Worm (Caenorhabditis elegans): ENCODE results near the gene Y105C5B.1418.

The Y105C5B.1418 gene

DNA sequence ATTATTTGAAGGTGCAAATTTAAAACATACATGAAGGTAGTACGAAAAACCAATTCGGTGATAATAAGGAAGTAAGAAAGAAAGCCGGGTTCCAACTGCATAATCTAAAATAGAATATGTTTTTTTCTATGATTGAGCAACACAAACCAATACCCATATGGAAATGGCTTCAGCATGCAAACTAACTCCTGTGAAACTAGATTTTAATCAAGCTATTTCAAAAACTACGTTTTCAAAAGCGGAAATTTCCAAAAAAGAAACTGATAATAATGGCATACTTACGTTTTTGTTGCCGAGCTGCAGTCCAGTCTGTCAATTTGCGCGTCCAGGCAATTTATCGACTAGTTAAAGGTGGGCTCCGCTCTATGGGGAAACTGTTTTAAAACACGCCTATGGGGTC is at the start of gene Y105C5B.1418:
Gene Y105C5B.1418, minus strand, starts transcription at position 101 of the 400 bp plus-strand sequence.
- no peak for TF ChIP-seq mxl-2 (GFP tag; conservative IDR thresholded peaks at IDR 0.05)

DNA sequence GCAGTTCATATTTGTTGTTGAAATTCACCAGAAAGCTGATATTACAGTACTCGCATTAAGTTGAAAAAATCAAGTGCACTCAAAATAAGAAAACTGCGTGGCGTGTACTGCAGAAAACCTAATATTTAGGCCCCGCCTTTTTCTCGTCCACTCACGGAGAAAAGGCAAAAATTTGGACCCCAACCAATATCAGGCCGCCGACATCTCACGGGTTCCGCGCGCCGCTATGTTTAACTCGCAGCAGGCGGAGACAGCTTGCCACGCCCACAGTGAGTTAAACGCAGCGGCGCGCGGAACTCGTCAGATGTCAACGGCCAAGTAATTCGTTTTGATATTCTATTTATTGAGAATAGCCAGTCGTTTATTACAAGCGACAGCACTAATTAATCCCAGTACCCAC is 45.6 kb upstream of the Y105C5B.1418 start:
- 0 out of 2 replicates have a peak, but pooled peaks have one; percentile 25 for TF ChIP-seq mdt-29 (GFP tag; IDR thresholded peaks at IDR 0.05)
- peak; percentile 89 for TF ChIP-seq snpc-1.2 (GFP tag; IDR thresholded peaks at IDR 0.05)

DNA sequence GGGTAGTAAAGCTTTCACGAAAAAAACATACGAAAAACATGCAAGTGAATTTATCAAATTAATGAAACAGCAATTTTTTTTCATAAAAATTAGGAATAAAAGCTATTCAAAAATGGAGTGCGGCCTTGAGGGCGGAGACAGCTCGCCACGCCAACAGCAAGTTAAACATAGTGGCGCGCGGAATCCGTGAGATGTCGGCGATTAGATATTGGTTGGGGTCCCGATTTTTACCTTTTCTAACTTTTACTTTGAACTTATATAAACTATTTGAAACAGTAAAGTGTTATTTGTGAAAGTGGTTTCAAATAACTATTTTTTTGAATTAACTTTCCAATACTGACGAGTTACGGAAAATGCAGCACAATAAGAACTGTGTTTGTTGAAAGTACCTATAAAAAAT is 18.4 kb upstream of the Y105C5B.1418 start:
- TF ChIP-seq nhr-237 (tag; optimal IDR thresholded peaks at IDR 0.05) (no peak), T20F7.1 (GFP tag; optimal IDR thresholded peaks at IDR 0.05) (no peak), Y105C5A.15 (GFP tag; IDR thresholded peaks at IDR 0.05) (no peak), D1046.2 (GFP tag; IDR thresholded peaks at IDR 0.05) (no peak), snpc-1.2 (GFP tag; IDR thresholded peaks at IDR 0.05) (peak; percentile 52), mxl-3 (GFP tag; optimal IDR thresholded peaks at IDR 0.05) (no peak), nhr-102 (tag; optimal IDR thresholded peaks at IDR 0.05) (no peak), aha-1 (tag) (peak; percentile 60)

DNA sequence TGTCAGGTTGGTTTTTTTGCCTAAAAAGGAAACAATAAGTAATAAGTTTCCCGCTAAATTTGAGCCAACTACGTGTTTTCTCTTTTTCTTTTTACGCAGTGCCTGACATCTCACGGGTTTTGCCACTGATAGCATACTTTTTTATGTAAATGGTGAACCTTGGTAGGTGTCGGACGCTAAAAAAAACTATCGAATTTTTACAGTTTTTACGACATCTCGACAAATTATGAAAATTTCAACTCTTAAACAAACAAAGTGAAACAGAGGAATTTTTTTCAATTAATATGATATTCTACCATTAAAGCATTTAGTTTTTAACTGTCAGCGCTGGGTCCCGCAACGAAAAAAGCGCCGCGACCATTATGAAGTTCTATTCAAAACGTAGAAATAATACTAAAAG is 6.8 kb downstream of the Y105C5B.1418 start:
- TF ChIP-seq nhr-28 (tag; optimal IDR thresholded peaks at IDR 0.05): no peak
- TF ChIP-seq daf-16 (GFP tag; optimal IDR thresholded peaks at IDR 0.05): no peak
- TF ChIP-seq daf-16 (tag; optimal IDR thresholded peaks at IDR 0.05): no peak
- TF ChIP-seq ctbp-1 (GFP tag; IDR thresholded peaks at IDR 0.05): no peak
- no peak for TF ChIP-seq lin-15B (tag; optimal IDR thresholded peaks at IDR 0.05)
- TF ChIP-seq snpc-1.2 (GFP tag; IDR thresholded peaks at IDR 0.05): peak; percentile 50

DNA sequence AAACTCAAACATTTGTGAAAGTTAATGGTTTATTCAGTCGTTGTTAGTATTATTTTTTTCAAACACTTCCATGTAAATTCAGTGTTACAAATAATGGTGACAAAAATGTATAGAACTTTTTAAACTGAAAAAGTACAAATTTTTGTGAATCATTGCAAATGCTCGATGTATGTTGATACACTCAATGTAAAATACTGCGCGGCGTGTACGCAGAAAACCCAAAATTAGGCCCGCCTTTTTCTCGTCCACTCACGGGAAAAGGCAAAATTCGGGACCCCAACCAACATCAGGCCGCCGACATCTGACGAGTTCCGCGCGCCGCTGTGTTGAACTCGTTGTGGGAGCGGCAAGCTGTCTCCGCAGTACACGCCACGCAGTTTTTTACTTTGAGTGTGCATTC is 7.7 kb downstream of the Y105C5B.1418 start:
- TF ChIP-seq snpc-1.2 (GFP tag; IDR thresholded peaks at IDR 0.05) (peak; percentile 83), duxl-1 (tag; optimal IDR thresholded peaks at IDR 0.05; ENCODE audit: poor library complexity) (no peak)

DNA sequence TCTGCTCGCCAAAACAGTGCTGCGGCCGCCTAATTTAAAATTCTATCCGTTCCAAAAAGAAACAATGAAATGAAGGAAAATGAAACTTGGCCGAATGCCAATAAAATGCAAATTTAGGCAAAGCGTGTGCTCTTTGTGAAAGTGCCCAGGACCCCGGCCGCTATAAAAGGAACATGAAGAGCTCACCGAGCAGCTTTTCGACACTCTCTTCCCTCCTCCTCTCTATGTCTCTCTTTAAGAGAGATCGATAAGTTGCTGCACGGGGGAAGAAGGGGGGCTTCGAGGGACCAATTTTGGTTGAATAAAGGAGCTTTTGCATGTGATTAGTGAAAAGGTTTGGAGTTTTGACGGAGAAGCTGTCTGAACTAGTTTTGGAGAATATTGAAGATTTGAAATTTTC is 18.4 kb downstream of the Y105C5B.1418 start:
- TF ChIP-seq hmg-1.1 (GFP tag; IDR thresholded peaks at IDR 0.05) (no peak), spr-1 (tag; optimal IDR thresholded peaks at IDR 0.05) (no peak), nhr-102 (tag; optimal IDR thresholded peaks at IDR 0.05) (no peak), aha-1 (tag) (peak; percentile 97), lsy-2 (tag; optimal IDR thresholded peaks at IDR 0.05) (no peak), hlh-30 (tag; optimal IDR thresholded peaks at IDR 0.05; ENCODE audit: insufficient read depth) (peak; percentile 61), tag-97 (GFP tag; IDR thresholded peaks at IDR 0.05) (no peak)

DNA sequence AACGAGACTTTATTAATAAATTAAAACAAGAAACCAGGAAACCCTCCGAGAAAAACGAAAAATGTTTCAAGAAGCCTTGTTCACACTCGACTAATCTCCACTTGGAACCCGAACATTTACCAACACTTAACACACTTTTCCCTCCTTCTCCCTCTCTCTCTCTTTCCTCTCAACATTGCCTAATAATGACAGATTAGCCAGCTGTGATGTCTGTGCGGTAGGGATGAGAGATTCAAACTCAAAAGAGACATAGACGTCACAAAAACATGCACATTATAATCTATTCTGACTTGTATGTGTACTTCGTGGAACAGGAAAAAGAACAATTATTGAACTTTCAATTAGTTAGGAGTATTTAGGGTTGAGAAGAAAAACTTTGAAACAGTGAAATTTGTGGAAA is 19.8 kb downstream of the Y105C5B.1418 start:
- TF ChIP-seq gei-8 (GFP tag; optimal IDR thresholded peaks at IDR 0.05): no peak
- TF ChIP-seq unc-62 (GFP tag; optimal IDR thresholded peaks at IDR 0.05 in 1 of 2): peak in 1 of 2 experiments; percentile 57
- no peak for TF ChIP-seq unc-62 (tag; optimal IDR thresholded peaks at IDR 0.05)
- peak; percentile 61 for TF ChIP-seq aha-1 (tag)

DNA sequence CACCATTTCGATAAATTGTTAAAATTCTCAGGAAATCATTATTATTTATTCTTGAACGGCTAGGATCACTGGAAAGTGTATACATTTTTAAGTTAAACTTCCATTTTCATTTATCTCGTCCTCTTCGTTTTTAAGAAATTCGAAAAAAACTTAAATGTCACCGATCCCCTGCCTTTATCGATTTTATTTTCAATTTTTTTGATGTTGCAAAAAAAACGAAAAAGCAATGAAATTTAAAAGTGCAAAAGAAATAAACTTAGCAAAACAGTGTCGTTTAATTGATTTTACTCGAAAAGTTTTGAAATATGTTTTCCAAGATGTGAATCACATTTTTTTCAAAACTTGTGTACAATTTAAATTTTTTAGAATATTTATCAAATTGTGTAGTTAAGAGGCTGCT is 26.2 kb downstream of the Y105C5B.1418 start:
- no peak for TF ChIP-seq egl-27 (tag; optimal IDR thresholded peaks at IDR 0.05)
- TF ChIP-seq mdl-1 (tag; optimal IDR thresholded peaks at IDR 0.05): no peak
- TF ChIP-seq snpc-1.2 (GFP tag; IDR thresholded peaks at IDR 0.05): peak; percentile 70
- no peak for TF ChIP-seq zip-2 (tag; optimal IDR thresholded peaks at IDR 0.05)
- TF ChIP-seq nhr-77 (tag; optimal IDR thresholded peaks at IDR 0.05): no peak
- TF ChIP-seq aha-1 (tag): peak; percentile 0
- no peak for TF ChIP-seq mes-2 (tag; optimal IDR thresholded peaks at IDR 0.05; ENCODE audit: poor library complexity, severe bottlenecking)
- no peak for TF ChIP-seq madf-5 (GFP tag; IDR thresholded peaks at IDR 0.05)
- TF ChIP-seq R02D3.7 (tag; optimal IDR thresholded peaks at IDR 0.05): no peak
- TF ChIP-seq nhr-102 (tag; optimal IDR thresholded peaks at IDR 0.05): no peak
